Worm (Caenorhabditis elegans) whole organism, L3 larva: ENCODE measurements around the gene F25F2.1.

Source experiments
- R02D3.7 ChIP-seq: fragments of 150-350 bp; optimal IDR thresholded peaks from 2 replicates; lab custom pipeline; 2014; ENCODE audit warnings: missing biosample characterization, missing genetic modification characterization
- ZK546.5 ChIP-seq: sonication (generic microtip); optimal IDR thresholded peaks from 2 replicates; lab custom pipeline; 2017; ENCODE audit warnings: missing biosample characterization, missing genetic modification characterization
- ama-1 ChIP-seq: fragments of 150-350 bp; optimal IDR thresholded peaks from 2 replicates; lab custom pipeline; 2018
- jun-1 ChIP-seq: fragments of 150-350 bp; optimal IDR thresholded peaks from 2 replicates; lab custom pipeline; 2014; ENCODE audit warnings: missing biosample characterization, missing genetic modification reagents, missing genetic modification characterization
- lin-39 ChIP-seq: fragments of 150-350 bp; optimal IDR thresholded peaks from 2 replicates; lab custom pipeline; 2018; ENCODE audit warnings: missing biosample characterization, missing genetic modification reagents, missing genetic modification characterization
- lsy-12 ChIP-seq: sonication (generic microtip); optimal IDR thresholded peaks from 2 replicates; lab custom pipeline; 2016; ENCODE audit warnings: mild to moderate bottlenecking, missing genetic modification characterization, missing compliant biosample characterization
- nfya-1 ChIP-seq: sonication (generic microtip); optimal IDR thresholded peaks from 2 replicates; lab custom pipeline; 2017; ENCODE audit warnings: missing genetic modification characterization, mild to moderate bottlenecking, missing compliant biosample characterization, antibody characterized with exemption, moderate library complexity; ENCODE audit not compliant: insufficient read depth
- nhr-28 ChIP-seq: fragments of 150-350 bp; optimal IDR thresholded peaks from 2 replicates; lab custom pipeline; 2014; ENCODE audit warnings: missing biosample characterization, missing genetic modification characterization
- nhr-77 ChIP-seq: fragments of 150-350 bp; optimal IDR thresholded peaks from 2 replicates; lab custom pipeline; 2014; ENCODE audit warnings: missing biosample characterization, missing genetic modification characterization
- sea-2 ChIP-seq: fragments of 150-350 bp; sonication (generic microtip); optimal IDR thresholded peaks from 4 replicates; lab custom pipeline; 2014; ENCODE audit warnings: missing biosample characterization, missing genetic modification reagents, missing genetic modification characterization
- snpc-4 ChIP-seq: fragments of 150-350 bp; optimal IDR thresholded peaks from 2 replicates; lab custom pipeline; 2014; ENCODE audit warnings: missing biosample characterization, missing genetic modification characterization
- unc-39 ChIP-seq: sonication (generic microtip); optimal IDR thresholded peaks from 4 replicates; lab custom pipeline; 2017; ENCODE audit warnings: missing biosample characterization, missing genetic modification characterization
- unc-62 ChIP-seq: fragments of 150-350 bp; sonication (generic microtip); optimal IDR thresholded peaks from 4 replicates; lab custom pipeline; 2014; ENCODE audit warnings: missing biosample characterization, missing genetic modification reagents, missing genetic modification characterization

- TF ChIP-seq unc-62 (GFP tag; lab: Kevin White, UChicago): peak; percentile 89
- TF ChIP-seq R02D3.7 (tag; lab: Kevin White, UChicago): peak; percentile 93
- peak; percentile 97 for TF ChIP-seq snpc-4 (tag; lab: Kevin White, UChicago)
- TF ChIP-seq jun-1 (tag; lab: Kevin White, UChicago): peak; percentile 99
- TF ChIP-seq ZK546.5 (tag; lab: Kevin White, UChicago): peak; percentile 58
- TF ChIP-seq nfya-1: peak; percentile 99
- peak; percentile 93 for TF ChIP-seq nhr-77
- TF ChIP-seq ama-1 (lab: Kevin White, UChicago): peak; percentile 87
- TF ChIP-seq unc-39 (tag; lab: Kevin White, UChicago): peak; percentile 58
- TF ChIP-seq sea-2 (GFP tag; lab: Kevin White, UChicago): peak; percentile 74
- peak; percentile 96 for TF ChIP-seq lin-39
- peak; percentile 53 for TF ChIP-seq nhr-28 (tag; lab: Kevin White, UChicago)
- TF ChIP-seq lsy-12 (tag; lab: Kevin White, UChicago): peak; percentile 100
Observed at ce11 chrIII:4475428-4475968, 33.2 kb upstream of the F25F2.1 start, which contains the start of gene rps-1.
